Fruit fly (Drosophila melanogaster) whole organism, embryonic: ENCODE data around the gene glu.
A peak's percentile ranks its signal among the peaks of the same experiment; 100 is the strongest.

ENCODE experiments used
- Atf3 ChIP-seq: fragments of 200-800 bp; sonication (Bioruptor generic); optimal IDR thresholded peaks from 3 replicates; lab custom pipeline; 2016; ENCODE audit warnings: missing biosample characterization, missing genetic modification characterization
- CG11398 ChIP-seq: fragments of 200-800 bp; sonication (Bioruptor generic); optimal IDR thresholded peaks from 2 replicates; lab custom pipeline; 2016; ENCODE audit warnings: missing biosample characterization, missing genetic modification characterization
- CG12104 ChIP-seq: fragments of 200-800 bp; sonication (Bioruptor generic); optimal IDR thresholded peaks from 3 replicates; lab custom pipeline; 2016; ENCODE audit warnings: missing biosample characterization, missing genetic modification characterization
- CG1233 ChIP-seq: fragments of 200-800 bp; sonication (Bioruptor generic); optimal IDR thresholded peaks from 4 replicates; lab custom pipeline; 2018; ENCODE audit warnings: missing biosample characterization, mild to moderate bottlenecking, missing genetic modification characterization
- CG12391 ChIP-seq: fragments of 200-800 bp; sonication (Bioruptor generic); optimal IDR thresholded peaks from 3 replicates; lab custom pipeline; 2018; ENCODE audit warnings: missing biosample characterization, mild to moderate bottlenecking, missing genetic modification characterization, moderate library complexity
- CG13775 ChIP-seq: fragments of 200-800 bp; sonication (Bioruptor generic); optimal IDR thresholded peaks from 3 replicates; lab custom pipeline; 2017; ENCODE audit warnings: missing biosample characterization, mild to moderate bottlenecking, missing genetic modification characterization
- CG14965 ChIP-seq: fragments of 200-800 bp; sonication (Bioruptor generic); optimal IDR thresholded peaks from 2 replicates; lab custom pipeline; 2016; ENCODE audit warnings: missing biosample characterization, missing genetic modification characterization, borderline replicate concordance
- CG15073 ChIP-seq: fragments of 200-800 bp; sonication (Bioruptor generic); optimal IDR thresholded peaks from 2 replicates; lab custom pipeline; 2016; ENCODE audit warnings: missing biosample characterization, missing genetic modification characterization
- CG1602 ChIP-seq: fragments of 200-800 bp; sonication (Bioruptor generic); optimal IDR thresholded peaks from 3 replicates; lab custom pipeline; 2016; ENCODE audit warnings: missing biosample characterization, missing genetic modification characterization
- CG2199 ChIP-seq: fragments of 200-800 bp; sonication (Bioruptor generic); IDR thresholded peaks from 3 replicates; pipeline ENCODE4 v1.3.6; 2022; ENCODE audit warnings: missing biosample characterization, missing genetic modification characterization
- CG2875 ChIP-seq: fragments of 200-800 bp; sonication (Bioruptor generic); optimal IDR thresholded peaks from 2 replicates; lab custom pipeline; 2017; ENCODE audit warnings: missing biosample characterization, mild to moderate bottlenecking, missing genetic modification characterization, missing genetic modification reagents
- CG3065 ChIP-seq: fragments of 200-800 bp; sonication (Bioruptor generic); optimal IDR thresholded peaks from 2 replicates; lab custom pipeline; 2016; ENCODE audit warnings: missing biosample characterization, missing genetic modification characterization
- CG3163 ChIP-seq: fragments of 200-800 bp; sonication (Bioruptor generic); optimal IDR thresholded peaks from 3 replicates; lab custom pipeline; 2016; ENCODE audit warnings: missing biosample characterization, missing genetic modification characterization
- CG32532 ChIP-seq: fragments of 200-800 bp; sonication (Bioruptor generic); IDR thresholded peaks from 2 replicates; pipeline ENCODE4 v1.3.6; 2022; ENCODE audit warnings: missing biosample characterization, missing genetic modification characterization
- CG3838 ChIP-seq: fragments of 200-800 bp; sonication (Bioruptor generic); optimal IDR thresholded peaks from 3 replicates; lab custom pipeline; 2016; ENCODE audit warnings: missing biosample characterization, missing genetic modification characterization
- CG6272 ChIP-seq: fragments of 200-800 bp; sonication (Bioruptor generic); IDR thresholded peaks from 2 replicates; pipeline ENCODE4 v1.3.6; 2022; ENCODE audit warnings: missing biosample characterization, missing genetic modification characterization
- CG6654 ChIP-seq: fragments of 200-800 bp; sonication (Bioruptor generic); optimal IDR thresholded peaks from 2 replicates; lab custom pipeline; 2017; ENCODE audit warnings: missing biosample characterization, mild to moderate bottlenecking, missing genetic modification characterization
- CG6813 ChIP-seq: fragments of 200-800 bp; sonication (Bioruptor generic); optimal IDR thresholded peaks from 2 replicates; lab custom pipeline; 2017; ENCODE audit warnings: missing biosample characterization, missing genetic modification characterization, mild to moderate bottlenecking, moderate library complexity, missing genetic modification reagents
- CG7271 ChIP-seq: fragments of 200-800 bp; sonication (Bioruptor generic); optimal IDR thresholded peaks from 2 replicates; lab custom pipeline; 2018; ENCODE audit warnings: missing biosample characterization, mild to moderate bottlenecking, missing genetic modification characterization, moderate library complexity
- CG9437 ChIP-seq: fragments of 200-800 bp; sonication (Bioruptor generic); optimal IDR thresholded peaks from 2 replicates; lab custom pipeline; 2018; ENCODE audit warnings: missing biosample characterization, mild to moderate bottlenecking, missing genetic modification characterization
- CG9817 ChIP-seq: fragments of 200-800 bp; sonication (Bioruptor generic); optimal IDR thresholded peaks from 2 replicates; lab custom pipeline; 2018; ENCODE audit warnings: missing biosample characterization, mild to moderate bottlenecking, missing genetic modification characterization, moderate library complexity
- HLH54F ChIP-seq: fragments of 200-800 bp; sonication (Bioruptor generic); optimal IDR thresholded peaks from 3 replicates; lab custom pipeline; 2016; ENCODE audit warnings: missing biosample characterization, missing genetic modification characterization
- Hey ChIP-seq: fragments of 200-800 bp; sonication (Bioruptor generic); optimal IDR thresholded peaks from 3 replicates; lab custom pipeline; 2018; ENCODE audit warnings: missing biosample characterization, mild to moderate bottlenecking, missing genetic modification characterization
- Hsf ChIP-seq: fragments of 200-800 bp; sonication (Bioruptor generic); optimal IDR thresholded peaks from 3 replicates; lab custom pipeline; 2016; ENCODE audit warnings: missing biosample characterization, missing genetic modification characterization
- MESR4 ChIP-seq: fragments of 200-800 bp; sonication (Bioruptor generic); optimal IDR thresholded peaks from 2 replicates; lab custom pipeline; 2018; ENCODE audit warnings: missing biosample characterization, mild to moderate bottlenecking, missing genetic modification characterization, moderate library complexity
- Med ChIP-seq: fragments of 200-800 bp; sonication (Bioruptor generic); peaks from one replicate; lab custom pipeline; 2016; ENCODE audit warnings: missing biosample characterization, missing genetic modification characterization, mild to moderate bottlenecking, inconsistent platforms, moderate library complexity
- Nf-YB ChIP-seq: fragments of 200-800 bp; sonication (Bioruptor generic); optimal IDR thresholded peaks from 3 replicates; lab custom pipeline; 2019; ENCODE audit warnings: missing biosample characterization, mild to moderate bottlenecking, missing genetic modification characterization, moderate library complexity
- Poxn ChIP-seq: fragments of 200-800 bp; sonication (Bioruptor generic); IDR thresholded peaks from 2 replicates; pipeline ENCODE4 v1.3.6; 2022; ENCODE audit warnings: missing biosample characterization, missing genetic modification characterization
- Scr ChIP-seq: fragments of 200-800 bp; sonication (Bioruptor generic); IDR thresholded peaks from 2 replicates; pipeline ENCODE4 v1.3.6; 2022; ENCODE audit warnings: missing biosample characterization, missing genetic modification characterization; ENCODE audit not compliant: partially characterized antibody
- Sin3A ChIP-seq: fragments of >200 bp; optimal IDR thresholded peaks from 2 replicates; lab custom pipeline; 2018
- Taf1 ChIP-seq: fragments of 200-800 bp; sonication (Bioruptor generic); IDR thresholded peaks from 2 replicates; pipeline ENCODE4 v1.3.6; 2022; ENCODE audit warnings: missing biosample characterization, missing genetic modification characterization
- ac ChIP-seq: fragments of 200-800 bp; sonication (Bioruptor generic); optimal IDR thresholded peaks from 3 replicates; lab custom pipeline; 2017; ENCODE audit warnings: missing biosample characterization, mild to moderate bottlenecking, missing genetic modification characterization
- ato ChIP-seq: fragments of 200-800 bp; sonication (Bioruptor generic); IDR thresholded peaks from 2 replicates; pipeline ENCODE4 v1.3.6; 2022; ENCODE audit warnings: missing biosample characterization, missing genetic modification characterization; ENCODE audit not compliant: partially characterized antibody
- az2 ChIP-seq: fragments of 200-800 bp; sonication (Bioruptor generic); optimal IDR thresholded peaks from 3 replicates; lab custom pipeline; 2016; ENCODE audit warnings: missing biosample characterization, missing genetic modification characterization
- bigmax ChIP-seq: fragments of 200-800 bp; sonication (Bioruptor generic); optimal IDR thresholded peaks from 2 replicates; lab custom pipeline; 2018; ENCODE audit warnings: missing biosample characterization, mild to moderate bottlenecking, missing genetic modification characterization
- caup ChIP-seq: fragments of 200-800 bp; sonication (Bioruptor generic); optimal IDR thresholded peaks from 3 replicates; lab custom pipeline; 2017; ENCODE audit warnings: missing biosample characterization, mild to moderate bottlenecking, missing genetic modification characterization, moderate library complexity; ENCODE audit not compliant: severe bottlenecking
- da ChIP-seq: fragments of 200-800 bp; sonication (Bioruptor generic); optimal IDR thresholded peaks from 2 replicates; lab custom pipeline; 2016; ENCODE audit warnings: missing biosample characterization, missing genetic modification characterization
- dmrt11E ChIP-seq: fragments of 200-800 bp; sonication (Bioruptor generic); optimal IDR thresholded peaks from 3 replicates; lab custom pipeline; 2018; ENCODE audit warnings: missing biosample characterization, mild to moderate bottlenecking, missing genetic modification characterization, moderate library complexity
- ems ChIP-seq: fragments of 200-800 bp; sonication (Bioruptor generic); optimal IDR thresholded peaks from 3 replicates; lab custom pipeline; 2016; ENCODE audit warnings: missing biosample characterization, missing genetic modification characterization
- esg ChIP-seq: fragments of 200-800 bp; sonication (Bioruptor generic); conservative IDR thresholded peaks from 2 replicates; pipeline ENCODE4 v1.3.6; 2022; ENCODE audit warnings: missing biosample characterization, missing genetic modification characterization
- fd102C ChIP-seq: fragments of 200-800 bp; sonication (Bioruptor generic); optimal IDR thresholded peaks from 2 replicates; lab custom pipeline; 2018; ENCODE audit warnings: missing biosample characterization, mild to moderate bottlenecking, missing genetic modification characterization, moderate library complexity
- jing ChIP-seq: fragments of 200-800 bp; sonication (Bioruptor generic); optimal IDR thresholded peaks from 2 replicates; lab custom pipeline; 2018; ENCODE audit warnings: missing biosample characterization, mild to moderate bottlenecking, missing genetic modification characterization
- pan ChIP-seq, 4 experiments: fragments of >200 bp in 3 of 4; fragments of 200-800 bp in 1 of 4; sonication (Bioruptor generic) in 1 of 4; optimal IDR thresholded peaks in 3 of 4; IDR thresholded peaks in 1 of 4; 2 replicates each; pipeline versions ENCODE4 v1.3.6 to Lab custom; 2017 to 2022; ENCODE audit warnings: missing biosample characterization in 2 of 4, missing genetic modification characterization in 2 of 4, mixed read lengths in 1 of 4
- sqz ChIP-seq: fragments of 200-800 bp; sonication (Bioruptor generic); optimal IDR thresholded peaks from 3 replicates; lab custom pipeline; 2018; ENCODE audit warnings: missing biosample characterization, mild to moderate bottlenecking, missing genetic modification characterization
- tup ChIP-seq: fragments of 200-800 bp; sonication (Bioruptor generic); optimal IDR thresholded peaks from 2 replicates; lab custom pipeline; 2016; ENCODE audit warnings: missing biosample characterization, mild to moderate bottlenecking, missing genetic modification characterization, moderate library complexity
- tx ChIP-seq: fragments of 200-800 bp; sonication (Bioruptor generic); optimal IDR thresholded peaks from 2 replicates; lab custom pipeline; 2016; ENCODE audit warnings: missing biosample characterization, missing genetic modification characterization
- unc-4 ChIP-seq: fragments of 200-800 bp; sonication (Bioruptor generic); IDR thresholded peaks from 2 replicates; pipeline ENCODE4 v1.3.6; 2022; ENCODE audit warnings: missing biosample characterization, missing genetic modification characterization; ENCODE audit not compliant: partially characterized antibody
- yki ChIP-seq: fragments of >200 bp; optimal IDR thresholded peaks from 3 replicates; lab custom pipeline; 2018

Gene glu

dm6 chr2L:16720707-16721700 lies 17.2 kb downstream of the glu start (continued):
- TF ChIP-seq CG32532 (GFP tag; lab: Robert Waterston, UW), result peak; percentile 95
- TF ChIP-seq tx (GFP tag; lab: Kevin White, UChicago), result peak; percentile 55
- TF ChIP-seq Atf3 (GFP tag; lab: Kevin White, UChicago), result peak; percentile 67
- no peak for TF ChIP-seq MESR4 (GFP tag; lab: Kevin White, UChicago)
- TF ChIP-seq da, result peak; percentile 67
- TF ChIP-seq Sin3A (lab: Kevin White, UChicago), result no peak
- peak; percentile 83 for TF ChIP-seq CG6813 (GFP tag; lab: Kevin White, UChicago)
- peak; percentile 79 for TF ChIP-seq az2 (GFP tag; lab: Kevin White, UChicago)
- TF ChIP-seq ato, result no peak
- peak; percentile 73 for TF ChIP-seq CG3838 (GFP tag; lab: Kevin White, UChicago)
- TF ChIP-seq CG9437, result peak; percentile 71
- peak; percentile 90 for TF ChIP-seq CG12391 (tag; lab: Kevin White, UChicago)
- TF ChIP-seq CG2875 (GFP tag; lab: Kevin White, UChicago), result peak; percentile 87
- no peak for TF ChIP-seq Scr
- peak; percentile 87 for TF ChIP-seq CG9817 (tag; lab: Kevin White, UChicago)
- TF ChIP-seq CG7271 (tag; lab: Kevin White, UChicago), result peak; percentile 95
- TF ChIP-seq dmrt11E, result peak; percentile 48
- peak; percentile 74 for TF ChIP-seq HLH54F
- TF ChIP-seq CG12104 (GFP tag; lab: Kevin White, UChicago), result peak; percentile 90
- TF ChIP-seq ems (GFP tag; lab: Kevin White, UChicago), result peak; percentile 78
- no peak for TF ChIP-seq pan (optimal IDR thresholded peaks at IDR 0.05; lab: Kevin White, UChicago)
- peak in 1 of 2 experiments; percentile 98 for TF ChIP-seq pan (GFP tag; optimal IDR thresholded peaks at IDR 0.05 in 1 of 2, IDR thresholded peaks at IDR 0.05 in 1 of 2)
- peak; percentile 40 for TF ChIP-seq CG11398 (GFP tag; lab: Kevin White, UChicago)
- no peak for TF ChIP-seq ac (GFP tag; lab: Kevin White, UChicago)
- peak; percentile 86 for TF ChIP-seq CG1602
- peak; percentile 92 for TF ChIP-seq CG6272 (GFP tag; lab: Robert Waterston, UW)
- TF ChIP-seq CG13775 (GFP tag; lab: Kevin White, UChicago), result peak; percentile 77
- peak; percentile 95 for TF ChIP-seq Med (GFP tag; lab: Kevin White, UChicago)
- TF ChIP-seq CG14965 (GFP tag; lab: Kevin White, UChicago), result no peak
- TF ChIP-seq esg (GFP tag; lab: Robert Waterston, UW), result peak; percentile 95
- TF ChIP-seq fd102C (GFP tag; lab: Kevin White, UChicago), result peak; percentile 57
- peak; percentile 78 for TF ChIP-seq CG3065 (GFP tag; lab: Kevin White, UChicago)
- TF ChIP-seq Hey (tag; lab: Kevin White, UChicago), result no peak
- TF ChIP-seq CG15073, result peak; percentile 42
- TF ChIP-seq Nf-YB (GFP tag; lab: Kevin White, UChicago), result peak; percentile 60
- TF ChIP-seq tup (GFP tag; lab: Kevin White, UChicago), result peak; percentile 62
- TF ChIP-seq jing (GFP tag; lab: Kevin White, UChicago), result peak; percentile 85
- TF ChIP-seq CG6654 (GFP tag; lab: Kevin White, UChicago), result peak; percentile 76
- peak; percentile 68 for TF ChIP-seq sqz (GFP tag; lab: Kevin White, UChicago)
- TF ChIP-seq caup (GFP tag; lab: Kevin White, UChicago), result peak; percentile 81
- peak; percentile 98 for TF ChIP-seq CG2199
- peak; percentile 85 for TF ChIP-seq Hsf (GFP tag; lab: Kevin White, UChicago)
- TF ChIP-seq bigmax, result no peak
- peak; percentile 93 for TF ChIP-seq CG1233 (GFP tag; lab: Kevin White, UChicago)
- peak; percentile 86 for TF ChIP-seq Taf1 (GFP tag; lab: Robert Waterston, UW)
- no peak for TF ChIP-seq CG3163
- TF ChIP-seq unc-4 (GFP tag; lab: Robert Waterston, UW), result no peak
- no peak for TF ChIP-seq yki (lab: Kevin White, UChicago)
- peak; percentile 34; the same call in 1 of the 2 replicates for TF ChIP-seq Poxn (GFP tag; lab: Robert Waterston, UW)
